Worm (Caenorhabditis elegans) whole organism, young adult: ENCODE measurements around the gene col-124.

Source experiments
- C06A6.2 ChIP-seq: fragments of 200-800 bp; sonication (Bioruptor generic); conservative IDR thresholded peaks from 2 replicates; pipeline ENCODE4 v1.3.6; 2022; ENCODE audit warnings: missing genetic modification characterization, missing compliant biosample characterization
- C17E4.6 ChIP-seq: fragments of 200-800 bp; sonication (Bioruptor generic); IDR thresholded peaks from 2 replicates; pipeline ENCODE4 v1.3.6; 2022; ENCODE audit warnings: missing genetic modification reagents, missing genetic modification characterization, missing compliant biosample characterization
- D2030.7 ChIP-seq: fragments of 200-800 bp; sonication (Bioruptor generic); IDR thresholded peaks from 2 replicates; pipeline ENCODE4 v1.3.6; 2022; ENCODE audit warnings: missing genetic modification reagents, missing genetic modification characterization, missing compliant biosample characterization
- F23B12.7 ChIP-seq: sonication (generic microtip); optimal IDR thresholded peaks from 2 replicates; lab custom pipeline; 2017; ENCODE audit warnings: missing genetic modification characterization, mild to moderate bottlenecking, missing compliant biosample characterization, antibody characterized with exemption, moderate library complexity; ENCODE audit not compliant: insufficient read depth
- F33H1.4 ChIP-seq: fragments of 200-800 bp; sonication (Bioruptor generic); IDR thresholded peaks from 2 replicates; pipeline ENCODE4 v1.3.6; 2022; ENCODE audit warnings: missing genetic modification reagents, missing genetic modification characterization, missing compliant biosample characterization
- F39B2.1 ChIP-seq: fragments of 200-800 bp; sonication (Bioruptor generic); IDR thresholded peaks from 2 replicates; pipeline ENCODE4 v1.3.6; 2022; ENCODE audit warnings: missing genetic modification reagents, missing genetic modification characterization, missing compliant biosample characterization
- F49E8.2 ChIP-seq: sonication (generic microtip); optimal IDR thresholded peaks from 3 replicates; lab custom pipeline; 2017; ENCODE audit warnings: missing genetic modification characterization, mild to moderate bottlenecking, missing compliant biosample characterization, antibody characterized with exemption, moderate library complexity; ENCODE audit not compliant: insufficient read depth
- F57C9.4 ChIP-seq: sonication (generic microtip); optimal IDR thresholded peaks from 2 replicates; lab custom pipeline; 2017; ENCODE audit warnings: mild to moderate bottlenecking, missing genetic modification characterization, missing compliant biosample characterization
- K11D2.4 ChIP-seq: fragments of 200-800 bp; sonication (Bioruptor generic); IDR thresholded peaks from 2 replicates; pipeline ENCODE4 v1.3.6; 2022; ENCODE audit warnings: missing genetic modification reagents, missing genetic modification characterization, missing compliant biosample characterization
- K12H6.12 ChIP-seq: fragments of 200-800 bp; sonication (Bioruptor generic); optimal IDR thresholded peaks from 2 replicates; lab custom pipeline; 2018; ENCODE audit warnings: mild to moderate bottlenecking, missing genetic modification characterization, missing compliant biosample characterization
- Y67H2A.10 ChIP-seq: fragments of 200-800 bp; sonication (Bioruptor generic); conservative IDR thresholded peaks from 2 replicates; pipeline ENCODE4 v1.3.6; 2022; ENCODE audit warnings: missing genetic modification reagents, missing genetic modification characterization, missing compliant biosample characterization
- Y95B8A.8 ChIP-seq: fragments of 200-800 bp; sonication (Bioruptor generic); IDR thresholded peaks from 2 replicates; pipeline ENCODE4 v1.3.6; 2022; ENCODE audit warnings: missing genetic modification reagents, missing genetic modification characterization, missing compliant biosample characterization
- aptf-3 ChIP-seq: fragments of 200-800 bp; sonication (Bioruptor generic); IDR thresholded peaks from 2 replicates; pipeline ENCODE4 v1.3.6; 2022; ENCODE audit warnings: missing genetic modification characterization, missing compliant biosample characterization
- attf-5 ChIP-seq: fragments of 200-800 bp; sonication (Bioruptor generic); optimal IDR thresholded peaks from 2 replicates; lab custom pipeline; 2018; ENCODE audit warnings: mild to moderate bottlenecking, missing genetic modification characterization, missing compliant biosample characterization
- attf-6 ChIP-seq: fragments of 200-800 bp; sonication (Bioruptor generic); IDR thresholded peaks from 2 replicates; pipeline ENCODE4 v1.3.6; 2022; ENCODE audit warnings: missing genetic modification reagents, missing genetic modification characterization, missing compliant biosample characterization
- ceh-100 ChIP-seq: fragments of 200-800 bp; sonication (Bioruptor generic); IDR thresholded peaks from 2 replicates; pipeline ENCODE4 v1.3.6; 2022; ENCODE audit warnings: missing genetic modification reagents, missing genetic modification characterization, missing compliant biosample characterization
- ceh-27 ChIP-seq: fragments of 200-800 bp; sonication (Bioruptor generic); optimal IDR thresholded peaks from 2 replicates; lab custom pipeline; 2018; ENCODE audit warnings: mild to moderate bottlenecking, missing genetic modification characterization, moderate library complexity, missing compliant biosample characterization
- ceh-91 ChIP-seq: fragments of 200-800 bp; sonication (Bioruptor generic); IDR thresholded peaks from 2 replicates; pipeline ENCODE4 v1.3.6; 2022; ENCODE audit warnings: missing genetic modification reagents, missing genetic modification characterization, missing compliant biosample characterization
- dpff-1 ChIP-seq: sonication (generic microtip); optimal IDR thresholded peaks from 2 replicates; lab custom pipeline; 2017; ENCODE audit warnings: mild to moderate bottlenecking, missing genetic modification characterization, missing compliant biosample characterization
- efl-1 ChIP-seq: fragments of 150-350 bp; optimal IDR thresholded peaks from 2 replicates; lab custom pipeline; 2014; ENCODE audit warnings: missing biosample characterization, missing genetic modification reagents, missing genetic modification characterization
- ekl-4 ChIP-seq: fragments of 200-800 bp; sonication (Bioruptor generic); IDR thresholded peaks from 2 replicates; pipeline ENCODE4 v1.3.6; 2022; ENCODE audit warnings: missing genetic modification reagents, missing genetic modification characterization, missing compliant biosample characterization
- ets-4 ChIP-seq: fragments of 200-800 bp; sonication (Bioruptor generic); optimal IDR thresholded peaks from 2 replicates; lab custom pipeline; 2018; ENCODE audit warnings: mild to moderate bottlenecking, missing genetic modification characterization, missing compliant biosample characterization
- hlh-12 ChIP-seq: sonication (generic microtip); optimal IDR thresholded peaks from 2 replicates; lab custom pipeline; 2016; ENCODE audit warnings: missing genetic modification characterization, missing compliant biosample characterization
- hmg-1.2 ChIP-seq: fragments of 200-800 bp; sonication (Bioruptor generic); IDR thresholded peaks from 2 replicates; pipeline ENCODE4 v1.3.6; 2022; ENCODE audit warnings: missing genetic modification reagents, missing genetic modification characterization, missing compliant biosample characterization
- let-607 ChIP-seq, 2 experiments: fragments of 200-800 bp in 1 of 2; sonication (Bioruptor generic) in 1 of 2; sonication (generic microtip) in 1 of 2; optimal IDR thresholded peaks; 2 replicates each; lab custom pipeline; 2016 to 2018; ENCODE audit warnings: mild to moderate bottlenecking in 2 of 2, missing compliant biosample characterization in 2 of 2, missing genetic modification characterization in 2 of 2, moderate library complexity in 2 of 2, missing genotype in 1 of 2
- lin-26 ChIP-seq: fragments of 200-800 bp; sonication (Bioruptor generic); IDR thresholded peaks from 2 replicates; pipeline ENCODE4 v1.3.6; 2022; ENCODE audit warnings: missing genetic modification reagents, missing genetic modification characterization, missing compliant biosample characterization
- lin-35 ChIP-seq, 3 experiments: fragments of 150-350 bp in 2 of 3; sonication (generic microtip) in 1 of 3; optimal IDR thresholded peaks; 2 replicates each; lab custom pipeline; 2014 to 2018; ENCODE audit warnings: missing biosample characterization in 3 of 3, missing genetic modification characterization in 3 of 3, missing genetic modification reagents in 3 of 3
- lsl-1 ChIP-seq: fragments of 200-800 bp; sonication (Bioruptor generic); optimal IDR thresholded peaks from 2 replicates; lab custom pipeline; 2018; ENCODE audit warnings: mild to moderate bottlenecking, missing genetic modification characterization, moderate library complexity, missing compliant biosample characterization
- lsy-27 ChIP-seq: sonication (generic microtip); optimal IDR thresholded peaks from 2 replicates; lab custom pipeline; 2017; ENCODE audit warnings: missing genetic modification characterization, mild to moderate bottlenecking, missing compliant biosample characterization, antibody characterized with exemption, missing genotype, borderline replicate concordance; ENCODE audit not compliant: insufficient read depth
- mes-4 ChIP-seq: sonication (generic microtip); optimal IDR thresholded peaks from 2 replicates; lab custom pipeline; 2016; ENCODE audit warnings: missing genotype, missing genetic modification characterization, missing compliant biosample characterization
- mxl-1 ChIP-seq: sonication (generic microtip); optimal IDR thresholded peaks from 2 replicates; lab custom pipeline; 2016; ENCODE audit warnings: missing genetic modification characterization, missing compliant biosample characterization
- nfya-1 ChIP-seq: sonication (generic microtip); optimal IDR thresholded peaks from 2 replicates; lab custom pipeline; 2017; ENCODE audit warnings: antibody characterized with exemption, missing compliant biosample characterization, missing genetic modification characterization, borderline replicate concordance; ENCODE audit not compliant: insufficient read depth
- nfyb-1 ChIP-seq: fragments of 200-800 bp; sonication (Bioruptor generic); IDR thresholded peaks from 2 replicates; pipeline ENCODE4 v1.3.6; 2022; ENCODE audit warnings: missing genetic modification reagents, missing genetic modification characterization, missing compliant biosample characterization
- nhr-80 ChIP-seq: sonication (generic microtip); optimal IDR thresholded peaks from 2 replicates; lab custom pipeline; 2016; ENCODE audit warnings: missing genetic modification characterization, missing compliant biosample characterization
- pbrm-1 ChIP-seq: fragments of 200-800 bp; sonication (Bioruptor generic); IDR thresholded peaks from 2 replicates; pipeline ENCODE4 v1.3.6; 2022; ENCODE audit warnings: missing genetic modification reagents, missing genetic modification characterization, missing compliant biosample characterization
- pha-4 ChIP-seq: fragments of 150-350 bp; sonication (generic microtip); optimal IDR thresholded peaks from 2 replicates; lab custom pipeline; 2014; ENCODE audit warnings: missing biosample characterization, missing genetic modification reagents, missing genetic modification characterization
- rcor-1 ChIP-seq: fragments of 200-800 bp; sonication (Bioruptor generic); IDR thresholded peaks from 2 replicates; pipeline ENCODE4 v1.3.6; 2022; ENCODE audit warnings: missing genetic modification reagents, missing genetic modification characterization, missing compliant biosample characterization
- snpc-4 ChIP-seq, 5 experiments: fragments of 150-350 bp in 1 of 5; sonication (generic microtip) in 4 of 5; optimal IDR thresholded peaks; 2 replicates each; lab custom pipeline; 2014 to 2018; ENCODE audit warnings: missing genetic modification characterization in 5 of 5, missing biosample characterization in 3 of 5, antibody characterized with exemption in 2 of 5, mild to moderate bottlenecking in 2 of 5, missing compliant biosample characterization in 2 of 5, missing genotype in 2 of 5, moderate library complexity in 2 of 5, missing genetic modification reagents in 1 of 5
- somi-1 ChIP-seq: fragments of 200-800 bp; sonication (Bioruptor generic); optimal IDR thresholded peaks from 2 replicates; lab custom pipeline; 2018; ENCODE audit warnings: mild to moderate bottlenecking, missing genetic modification characterization, missing compliant biosample characterization
- ztf-18 ChIP-seq: sonication (generic microtip); optimal IDR thresholded peaks from 2 replicates; lab custom pipeline; 2016; ENCODE audit warnings: missing genotype, mild to moderate bottlenecking, missing genetic modification characterization, missing compliant biosample characterization
- ztf-26 ChIP-seq: sonication (generic microtip); optimal IDR thresholded peaks from 2 replicates; lab custom pipeline; 2017; ENCODE audit warnings: missing genetic modification characterization, missing compliant biosample characterization
- ztf-3 ChIP-seq: fragments of 200-800 bp; sonication (Bioruptor generic); optimal IDR thresholded peaks from 2 replicates; lab custom pipeline; 2018; ENCODE audit warnings: mild to moderate bottlenecking, missing genetic modification characterization, missing compliant biosample characterization

Gene col-124

DNA sequence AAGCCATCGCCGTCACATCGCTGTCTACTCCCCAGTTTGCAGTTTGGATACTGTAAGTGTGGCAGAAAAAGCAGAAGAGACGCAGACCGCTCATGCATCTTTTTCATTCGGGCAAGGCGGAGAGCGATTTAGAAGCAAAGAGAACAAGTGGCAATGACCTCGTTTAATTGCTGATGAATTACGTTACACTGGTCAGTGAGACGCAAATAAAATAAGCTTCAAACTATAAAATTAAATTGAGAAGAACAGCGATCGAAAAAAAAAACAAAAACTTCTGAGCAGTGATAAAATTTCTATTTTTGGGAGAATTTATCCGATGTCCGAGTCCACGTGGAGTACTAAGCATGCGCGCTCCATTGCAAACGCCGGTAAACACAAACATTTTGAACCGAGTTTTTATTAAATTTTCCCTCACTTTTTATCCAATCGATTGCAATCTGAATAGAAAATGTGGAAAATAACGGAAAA lies 5.9 kb downstream of the col-124 start, which contains the start of gene C24F3.2:
Gene C24F3.2, plus strand, starts transcription at position 418 of the 468 bp plus-strand sequence.
- TF ChIP-seq efl-1 (GFP tag; lab: Kevin White, UChicago) (peak; percentile 28), D2030.7 (GFP tag; lab: Robert Waterston, UW) (no peak), let-607 (tag; optimal IDR thresholded peaks at IDR 0.05; lab: Kevin White, UChicago) (peak; percentile 98 to 99), hmg-1.2 (GFP tag; lab: Robert Waterston, UW) (peak; percentile 80; the same call in 1 of the 2 replicates), Y67H2A.10 (GFP tag; lab: Robert Waterston, UW) (no peak), attf-5 (GFP tag; lab: Kevin White, UChicago) (peak; percentile 79), F33H1.4 (GFP tag; lab: Robert Waterston, UW) (no peak), F39B2.1 (GFP tag; lab: Robert Waterston, UW) (no peak), ztf-18 (tag; lab: Kevin White, UChicago) (peak; percentile 30), snpc-4 (GFP tag; optimal IDR thresholded peaks at IDR 0.05; lab: Kevin White, UChicago) (no peak), snpc-4 (tag; optimal IDR thresholded peaks at IDR 0.05; lab: Kevin White, UChicago) (peak in 1 of 4 experiments; percentile 20), pbrm-1 (GFP tag; lab: Robert Waterston, UW) (0 out of 2 replicates have a peak, but pooled peaks have one; percentile 32), lsl-1 (peak; percentile 27), ets-4 (no peak), rcor-1 (GFP tag; lab: Robert Waterston, UW) (no peak), K12H6.12 (peak; percentile 74), somi-1 (GFP tag; lab: Kevin White, UChicago) (peak; percentile 21), nfya-1 (tag; lab: Kevin White, UChicago) (no peak), lin-35 (GFP tag; optimal IDR thresholded peaks at IDR 0.05; lab: Kevin White, UChicago) (peak in 1 of 3 experiments; percentile 46), nfyb-1 (GFP tag; lab: Robert Waterston, UW) (no peak), nhr-80 (tag; lab: Kevin White, UChicago) (peak; percentile 69), C17E4.6 (GFP tag; lab: Robert Waterston, UW) (no peak), ztf-3 (no peak), dpff-1 (no peak), F23B12.7 (tag; lab: Kevin White, UChicago) (peak; percentile 48), ekl-4 (no peak)

DNA sequence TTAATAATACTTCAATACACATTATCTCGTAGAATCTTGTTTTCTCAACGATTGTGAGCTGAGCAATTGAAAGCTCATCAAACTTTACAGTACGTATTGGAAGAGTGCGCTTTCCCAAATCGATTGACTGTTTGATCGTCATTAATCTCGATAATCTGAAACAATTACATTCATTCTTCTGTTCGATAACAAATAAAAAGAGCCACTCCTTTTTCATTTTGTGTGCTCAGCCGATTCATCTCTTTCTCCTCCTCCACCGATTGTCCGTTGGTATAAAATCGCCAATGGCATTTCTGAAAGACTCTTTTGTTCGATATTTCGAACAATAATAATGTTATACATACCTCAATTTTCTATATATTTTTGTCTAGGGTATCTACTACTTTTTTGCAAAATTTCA lies 7.5 kb downstream of the col-124 start, which contains the start of gene nas-12:
Gene nas-12, plus strand, starts transcription at position 301 of the 400 bp plus-strand sequence.
- TF ChIP-seq K11D2.4 (GFP tag; lab: Robert Waterston, UW), result no peak
- TF ChIP-seq lsy-27, result no peak
- no peak for TF ChIP-seq F57C9.4 (tag; lab: Kevin White, UChicago)
- no peak for TF ChIP-seq dpff-1

DNA sequence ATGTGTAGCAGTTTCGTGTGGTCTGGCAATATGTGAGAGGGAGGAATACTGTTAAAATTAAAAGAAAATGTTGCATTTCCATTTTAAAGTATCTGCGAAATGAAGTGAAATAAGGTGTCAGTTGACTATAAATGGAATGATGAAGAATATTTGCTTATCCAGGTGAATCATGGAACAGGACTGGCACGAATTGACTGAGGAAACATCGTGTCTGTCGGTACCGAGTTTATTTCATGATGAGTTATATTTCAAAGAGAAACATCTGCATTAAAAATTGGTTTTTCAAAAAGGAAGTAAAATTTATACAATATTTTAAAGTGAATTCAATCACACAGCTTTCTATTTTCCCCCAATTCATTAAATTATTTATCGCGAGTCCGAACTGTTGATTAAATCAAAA lies 11.3 kb downstream of the col-124 start, which contains the start of gene F01G10.6:
Gene F01G10.6, minus strand, starts transcription at position 101 of the 400 bp plus-strand sequence.
- TF ChIP-seq ztf-26 (tag; lab: Kevin White, UChicago) (no peak), lin-26 (GFP tag; lab: Robert Waterston, UW) (no peak), C06A6.2 (GFP tag; lab: Robert Waterston, UW) (no peak), ceh-91 (no peak), hlh-12 (tag; lab: Kevin White, UChicago) (no peak), ceh-27 (GFP tag; lab: Kevin White, UChicago) (no peak), mxl-1 (tag; lab: Kevin White, UChicago) (no peak), aptf-3 (GFP tag; lab: Robert Waterston, UW) (no peak), mes-4 (tag; lab: Kevin White, UChicago) (no peak), K12H6.12 (no peak), ceh-100 (GFP tag; lab: Robert Waterston, UW) (no peak), Y95B8A.8 (no peak), F49E8.2 (tag; lab: Kevin White, UChicago) (no peak), F23B12.7 (tag; lab: Kevin White, UChicago) (no peak), attf-6 (GFP tag; lab: Robert Waterston, UW) (no peak), pha-4 (tag; lab: Kevin White, UChicago) (no peak)
